Worm (Caenorhabditis elegans): ENCODE data around the gene unc-85.

- no peak for TF ChIP-seq nhr-76 (tag; optimal IDR thresholded peaks at IDR 0.05)
- no peak for TF ChIP-seq pha-4 (GFP tag; IDR thresholded peaks at IDR 0.05)
- TF ChIP-seq pha-4 (tag; optimal IDR thresholded peaks at IDR 0.05) = no peak
- no peak for TF ChIP-seq nhr-237 (tag; optimal IDR thresholded peaks at IDR 0.05)
These were observed 39.8 kb downstream of the unc-85 start, which contains the start of gene acs-11 for ce11 chrII:4741527-4742187.

Measured in whole organism, L4 larva.